Fruit fly (Drosophila melanogaster) whole organism, embryonic: ENCODE data around the gene mxt.

Source experiments
- Adf1 ChIP-seq: fragments of 200-800 bp; sonication (Bioruptor generic); IDR thresholded peaks from 2 replicates; pipeline ENCODE4 v1.3.6; 2022; ENCODE audit warnings: missing biosample characterization, missing genetic modification characterization
- CG10321 ChIP-seq: fragments of 200-800 bp; sonication (Bioruptor generic); IDR thresholded peaks from 2 replicates; pipeline ENCODE4 v1.3.6; 2022; ENCODE audit warnings: missing biosample characterization, missing genetic modification characterization
- CG12236 ChIP-seq: fragments of 200-800 bp; sonication (Bioruptor generic); optimal IDR thresholded peaks from 2 replicates; lab custom pipeline; 2016; ENCODE audit warnings: missing biosample characterization, missing genetic modification characterization
- CG12744 ChIP-seq: fragments of 200-800 bp; sonication (Bioruptor generic); optimal IDR thresholded peaks from 2 replicates; lab custom pipeline; 2016; ENCODE audit warnings: missing biosample characterization, missing genetic modification characterization
- CG13296 ChIP-seq: fragments of 200-800 bp; sonication (Bioruptor generic); optimal IDR thresholded peaks from 3 replicates; lab custom pipeline; 2018; ENCODE audit warnings: missing biosample characterization, mild to moderate bottlenecking, missing genetic modification characterization
- CG15696 ChIP-seq: fragments of 200-800 bp; sonication (Bioruptor generic); optimal IDR thresholded peaks from 2 replicates; lab custom pipeline; 2019; ENCODE audit warnings: missing biosample characterization, mild to moderate bottlenecking, missing genetic modification characterization, moderate library complexity
- CG17829 ChIP-seq: fragments of 200-800 bp; optimal IDR thresholded peaks from 2 replicates; lab custom pipeline; 2019; ENCODE audit warnings: missing biosample characterization, mild to moderate bottlenecking, missing genetic modification characterization, moderate library complexity
- CG1792 ChIP-seq: fragments of 200-800 bp; sonication (Bioruptor generic); optimal IDR thresholded peaks from 2 replicates; lab custom pipeline; 2016; ENCODE audit warnings: missing biosample characterization, missing genetic modification characterization
- CG18764 ChIP-seq: fragments of 200-800 bp; sonication (Bioruptor generic); optimal IDR thresholded peaks from 3 replicates; lab custom pipeline; 2016; ENCODE audit warnings: missing biosample characterization, missing genetic modification characterization
- CG2875 ChIP-seq: fragments of 200-800 bp; sonication (Bioruptor generic); optimal IDR thresholded peaks from 2 replicates; lab custom pipeline; 2017; ENCODE audit warnings: missing biosample characterization, mild to moderate bottlenecking, missing genetic modification characterization, missing genetic modification reagents
- CG30403 ChIP-seq: fragments of 200-800 bp; sonication (Bioruptor generic); optimal IDR thresholded peaks from 3 replicates; lab custom pipeline; 2016; ENCODE audit warnings: missing biosample characterization, missing genetic modification characterization
- CG31365 ChIP-seq: fragments of 200-800 bp; sonication (Bioruptor generic); optimal IDR thresholded peaks from 2 replicates; lab custom pipeline; 2018; ENCODE audit warnings: missing biosample characterization, mild to moderate bottlenecking, missing genetic modification characterization
- CG32767 ChIP-seq: fragments of 200-800 bp; sonication (Bioruptor generic); IDR thresholded peaks from 2 replicates; pipeline ENCODE4 v1.3.6; 2022; ENCODE audit warnings: missing biosample characterization, missing genetic modification characterization
- CG33213 ChIP-seq: fragments of 200-800 bp; sonication (Bioruptor generic); optimal IDR thresholded peaks from 3 replicates; lab custom pipeline; 2016; ENCODE audit warnings: missing biosample characterization, missing genetic modification characterization
- CG6254 ChIP-seq: fragments of 200-800 bp; sonication (Bioruptor generic); optimal IDR thresholded peaks from 3 replicates; lab custom pipeline; 2017; ENCODE audit warnings: mild to moderate bottlenecking, missing biosample characterization, missing genetic modification reagents, missing genetic modification characterization
- CHES-1-like ChIP-seq: fragments of 200-800 bp; sonication (Bioruptor generic); optimal IDR thresholded peaks from 2 replicates; lab custom pipeline; 2016; ENCODE audit warnings: missing biosample characterization, missing genetic modification characterization
- CrebB ChIP-seq: fragments of 200-800 bp; sonication (Bioruptor generic); optimal IDR thresholded peaks from 3 replicates; lab custom pipeline; 2018; ENCODE audit warnings: missing biosample characterization, mild to moderate bottlenecking, missing genetic modification characterization
- Dad ChIP-seq: fragments of 200-800 bp; sonication (Bioruptor generic); optimal IDR thresholded peaks from 3 replicates; lab custom pipeline; 2016; ENCODE audit warnings: missing biosample characterization, missing genetic modification characterization
- Deaf1 ChIP-seq: fragments of 200-800 bp; optimal IDR thresholded peaks from 3 replicates; lab custom pipeline; 2019; ENCODE audit warnings: missing biosample characterization, mild to moderate bottlenecking, missing genetic modification characterization, moderate library complexity
- Dll ChIP-seq: fragments of 200-800 bp; sonication (Bioruptor generic); IDR thresholded peaks from 4 replicates; pipeline ENCODE4 v1.3.6; 2022; ENCODE audit warnings: missing biosample characterization, missing genetic modification characterization; ENCODE audit not compliant: partially characterized antibody
- Gsc ChIP-seq: fragments of 200-800 bp; sonication (Bioruptor generic); IDR thresholded peaks from 2 replicates; pipeline ENCODE4 v1.3.6; 2022; ENCODE audit warnings: missing biosample characterization, missing genetic modification characterization
- HmgD ChIP-seq: fragments of 200-800 bp; sonication (Bioruptor generic); optimal IDR thresholded peaks from 3 replicates; lab custom pipeline; 2016; ENCODE audit warnings: missing biosample characterization, missing genetic modification characterization
- Hmr ChIP-seq: fragments of 200-800 bp; sonication (Bioruptor generic); optimal IDR thresholded peaks from 3 replicates; lab custom pipeline; 2017; ENCODE audit warnings: mild to moderate bottlenecking, missing biosample characterization, missing genetic modification reagents, missing genetic modification characterization
- Hmx ChIP-seq: fragments of 200-800 bp; sonication (Bioruptor generic); optimal IDR thresholded peaks from 2 replicates; lab custom pipeline; 2016; ENCODE audit warnings: missing biosample characterization, missing genetic modification characterization
- Jarid2 ChIP-seq: fragments of 200-800 bp; sonication (Bioruptor generic); optimal IDR thresholded peaks from 3 replicates; lab custom pipeline; 2017; ENCODE audit warnings: mild to moderate bottlenecking, missing biosample characterization, missing genetic modification reagents, missing genetic modification characterization
- MESR4 ChIP-seq: fragments of 200-800 bp; sonication (Bioruptor generic); optimal IDR thresholded peaks from 2 replicates; lab custom pipeline; 2018; ENCODE audit warnings: missing biosample characterization, mild to moderate bottlenecking, missing genetic modification characterization, moderate library complexity
- Myb ChIP-seq: fragments of 200-800 bp; sonication (Bioruptor generic); optimal IDR thresholded peaks from 2 replicates; lab custom pipeline; 2016; ENCODE audit warnings: missing biosample characterization, missing genetic modification characterization
- NC2α ChIP-seq: fragments of 200-800 bp; sonication (Bioruptor generic); optimal IDR thresholded peaks from 2 replicates; lab custom pipeline; 2016; ENCODE audit warnings: missing biosample characterization, missing genetic modification characterization
- Stat92E ChIP-seq, 3 experiments: fragments of >200 bp in 2 of 3; fragments of 200-800 bp in 1 of 3; sonication (Bioruptor generic) in 1 of 3; optimal IDR thresholded peaks; 2 replicates each; lab custom pipeline; 2017 to 2019; ENCODE audit warnings: missing biosample characterization in 3 of 3, missing genetic modification characterization in 3 of 3, mild to moderate bottlenecking in 1 of 3, moderate library complexity in 1 of 3
- caup ChIP-seq: fragments of 200-800 bp; sonication (Bioruptor generic); optimal IDR thresholded peaks from 3 replicates; lab custom pipeline; 2017; ENCODE audit warnings: missing biosample characterization, mild to moderate bottlenecking, missing genetic modification characterization, moderate library complexity; ENCODE audit not compliant: severe bottlenecking
- ci ChIP-seq: fragments of 200-800 bp; sonication (Bioruptor generic); IDR thresholded peaks from 3 replicates; pipeline ENCODE4 v1.3.6; 2022; ENCODE audit warnings: missing biosample characterization, missing genetic modification characterization
- da ChIP-seq: fragments of 200-800 bp; sonication (Bioruptor generic); optimal IDR thresholded peaks from 2 replicates; lab custom pipeline; 2016; ENCODE audit warnings: missing biosample characterization, missing genetic modification characterization
- disco-r ChIP-seq: fragments of 200-800 bp; sonication (Bioruptor generic); optimal IDR thresholded peaks from 2 replicates; lab custom pipeline; 2016; ENCODE audit warnings: missing biosample characterization, missing genetic modification characterization
- esg ChIP-seq: fragments of 200-800 bp; sonication (Bioruptor generic); conservative IDR thresholded peaks from 2 replicates; pipeline ENCODE4 v1.3.6; 2022; ENCODE audit warnings: missing biosample characterization, missing genetic modification characterization
- eve ChIP-seq, 2 experiments: fragments of >200 bp; optimal IDR thresholded peaks; 2 replicates each; lab custom pipeline; 2017; ENCODE audit warnings: missing biosample characterization in 2 of 2, missing genetic modification characterization in 2 of 2
- exex ChIP-seq: fragments of 200-800 bp; sonication (Bioruptor generic); optimal IDR thresholded peaks from 4 replicates; lab custom pipeline; 2018; ENCODE audit warnings: missing biosample characterization, mild to moderate bottlenecking, missing genetic modification characterization, moderate library complexity
- ftz-f1 ChIP-seq: fragments of 200-800 bp; sonication (Bioruptor generic); optimal IDR thresholded peaks from 2 replicates; lab custom pipeline; 2016; ENCODE audit warnings: missing biosample characterization, missing genetic modification characterization
- gcm2 ChIP-seq: fragments of 200-800 bp; sonication (Bioruptor generic); optimal IDR thresholded peaks from 2 replicates; lab custom pipeline; 2016; ENCODE audit warnings: missing biosample characterization, missing genetic modification characterization
- grau ChIP-seq: fragments of 200-800 bp; optimal IDR thresholded peaks from 3 replicates; lab custom pipeline; 2019; ENCODE audit warnings: missing biosample characterization, mild to moderate bottlenecking, missing genetic modification characterization, moderate library complexity
- jigr1 ChIP-seq: fragments of 200-800 bp; sonication (Bioruptor generic); IDR thresholded peaks from 3 replicates; pipeline ENCODE4 v1.3.6; 2022; ENCODE audit warnings: missing biosample characterization, missing genetic modification characterization
- ken ChIP-seq: fragments of 200-800 bp; sonication (Bioruptor generic); IDR thresholded peaks from 3 replicates; pipeline ENCODE4 v1.3.6; 2022; ENCODE audit warnings: missing biosample characterization, missing genetic modification characterization
- nerfin-2 ChIP-seq: fragments of 200-800 bp; sonication (Bioruptor generic); IDR thresholded peaks from 2 replicates; pipeline ENCODE4 v1.3.6; 2022; ENCODE audit warnings: missing biosample characterization, missing genetic modification characterization; ENCODE audit not compliant: partially characterized antibody
- nom ChIP-seq: fragments of 200-800 bp; sonication (Bioruptor generic); optimal IDR thresholded peaks from 2 replicates; lab custom pipeline; 2017; ENCODE audit warnings: missing biosample characterization, missing genetic modification characterization, mild to moderate bottlenecking, moderate library complexity, missing genetic modification reagents
- odd ChIP-seq: fragments of 200-800 bp; sonication (Bioruptor generic); optimal IDR thresholded peaks from 2 replicates; lab custom pipeline; 2017; ENCODE audit warnings: missing biosample characterization, mild to moderate bottlenecking, missing genetic modification characterization
- pho ChIP-seq: fragments of 200-800 bp; sonication (Bioruptor generic); optimal IDR thresholded peaks from 2 replicates; lab custom pipeline; 2016; ENCODE audit warnings: missing biosample characterization, missing genetic modification characterization
- pum ChIP-seq: fragments of 200-800 bp; sonication (Bioruptor generic); optimal IDR thresholded peaks from 2 replicates; lab custom pipeline; 2016; ENCODE audit warnings: missing biosample characterization, missing genetic modification characterization
- rib ChIP-seq: fragments of 200-800 bp; sonication (Bioruptor generic); IDR thresholded peaks from 2 replicates; pipeline ENCODE4 v1.3.6; 2022; ENCODE audit warnings: missing biosample characterization, missing genetic modification characterization
- sd ChIP-seq: fragments of 200-800 bp; sonication (Bioruptor generic); optimal IDR thresholded peaks from 3 replicates; lab custom pipeline; 2018; ENCODE audit warnings: missing biosample characterization, mild to moderate bottlenecking, missing genetic modification characterization, moderate library complexity
- sens ChIP-seq: fragments of 200-800 bp; sonication (Bioruptor generic); peaks from one replicate; lab custom pipeline; 2016; ENCODE audit warnings: missing biosample characterization, missing genetic modification characterization
- shn ChIP-seq: fragments of 200-800 bp; sonication (Bioruptor generic); optimal IDR thresholded peaks from 3 replicates; lab custom pipeline; 2016; ENCODE audit warnings: missing biosample characterization, missing genetic modification characterization
- sr ChIP-seq: fragments of 200-800 bp; sonication (Bioruptor generic); IDR thresholded peaks from 3 replicates; pipeline ENCODE4 v1.3.6; 2022; ENCODE audit warnings: missing biosample characterization, missing genetic modification characterization
- vnd ChIP-seq: fragments of 200-800 bp; sonication (Bioruptor generic); IDR thresholded peaks from 3 replicates; pipeline ENCODE4 v1.3.6; 2022; ENCODE audit warnings: missing biosample characterization, missing genetic modification characterization; ENCODE audit not compliant: partially characterized antibody
- yki ChIP-seq: fragments of >200 bp; optimal IDR thresholded peaks from 3 replicates; lab custom pipeline; 2018
- zf30C ChIP-seq: fragments of 200-800 bp; sonication (Bioruptor generic); optimal IDR thresholded peaks from 3 replicates; lab custom pipeline; 2018; ENCODE audit warnings: missing biosample characterization, mild to moderate bottlenecking, missing genetic modification characterization

Gene mxt

DNA sequence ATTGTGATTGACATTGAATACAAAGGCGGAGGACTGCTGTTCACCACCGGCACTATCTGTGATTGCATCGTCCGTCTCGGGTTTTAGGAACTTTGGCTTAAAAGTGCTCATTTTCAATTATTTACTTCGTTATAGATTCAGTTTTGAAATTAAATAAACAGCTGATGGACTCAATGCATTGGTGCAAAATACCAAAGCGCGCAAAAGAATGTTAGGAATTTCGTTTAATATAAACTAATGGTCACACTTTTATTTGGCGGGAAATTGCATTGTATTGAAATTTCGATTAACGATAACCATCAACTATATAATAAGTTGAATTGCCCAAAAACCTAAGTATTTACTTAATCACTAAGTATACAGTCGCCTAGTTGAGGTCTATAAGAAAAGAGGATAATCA is 29.0 kb downstream of the mxt start, which contains the start of gene CG3225 (continued):
- TF ChIP-seq CG13296 = no peak
- no peak for TF ChIP-seq CG12236
- no peak for TF ChIP-seq HmgD (GFP tag; lab: Kevin White, UChicago)
- no peak for TF ChIP-seq gcm2 (GFP tag; lab: Kevin White, UChicago)
- TF ChIP-seq shn = no peak
- TF ChIP-seq vnd (GFP tag; lab: Robert Waterston, UW) = 0 out of 3 replicates have a peak, but pooled peaks have one; percentile 42
- TF ChIP-seq CG2875 (GFP tag; lab: Kevin White, UChicago) = no peak
- TF ChIP-seq CG32767 (GFP tag; lab: Robert Waterston, UW) = no peak
- TF ChIP-seq zf30C = no peak
- no peak for TF ChIP-seq CG1792 (GFP tag; lab: Kevin White, UChicago)
- no peak for TF ChIP-seq CG6254 (GFP tag; lab: Kevin White, UChicago)
- no peak for TF ChIP-seq odd (GFP tag; lab: Kevin White, UChicago)
- TF ChIP-seq grau (tag; lab: Kevin White, UChicago) = no peak
- no peak for TF ChIP-seq Hmr
- peak; percentile 39 for TF ChIP-seq MESR4
- TF ChIP-seq eve (GFP tag; optimal IDR thresholded peaks at IDR 0.05; lab: Kevin White, UChicago) = no peak
- TF ChIP-seq ci (GFP tag; lab: Robert Waterston, UW) = no peak
- TF ChIP-seq Dad (GFP tag; lab: Kevin White, UChicago) = no peak
- TF ChIP-seq pum (GFP tag; lab: Kevin White, UChicago) = no peak
- TF ChIP-seq Adf1 (GFP tag; lab: Robert Waterston, UW) = no peak
- no peak for TF ChIP-seq Dll (GFP tag; lab: Robert Waterston, UW)
- TF ChIP-seq Hmx (GFP tag; lab: Kevin White, UChicago) = no peak
- no peak for TF ChIP-seq exex
- no peak for TF ChIP-seq ftz-f1 (GFP tag; lab: Kevin White, UChicago)
- no peak for TF ChIP-seq CrebB (tag; lab: Kevin White, UChicago)
- no peak for TF ChIP-seq disco-r
- TF ChIP-seq Gsc (GFP tag; lab: Robert Waterston, UW) = no peak
- no peak for TF ChIP-seq Jarid2 (GFP tag; lab: Kevin White, UChicago)
- no peak for TF ChIP-seq esg (GFP tag; lab: Robert Waterston, UW)
- no peak for TF ChIP-seq CG31365
- TF ChIP-seq jigr1 (GFP tag; lab: Robert Waterston, UW) = no peak
- no peak for TF ChIP-seq caup (GFP tag; lab: Kevin White, UChicago)
- no peak for TF ChIP-seq CG15696
- no peak for TF ChIP-seq rib (GFP tag; lab: Robert Waterston, UW)
- no peak for TF ChIP-seq CG10321 (GFP tag; lab: Robert Waterston, UW)
- peak; percentile 16 for TF ChIP-seq CG17829
- TF ChIP-seq CG12744 = no peak
- TF ChIP-seq Myb = peak; percentile 89
- TF ChIP-seq Deaf1 (tag; lab: Kevin White, UChicago) = no peak
- TF ChIP-seq CG33213 (GFP tag; lab: Kevin White, UChicago) = no peak
- TF ChIP-seq Stat92E (GFP tag; optimal IDR thresholded peaks at IDR 0.05; lab: Kevin White, UChicago) = no peak
- no peak for TF ChIP-seq nom (GFP tag; lab: Kevin White, UChicago)
- TF ChIP-seq sens (GFP tag; lab: Kevin White, UChicago) = no peak

DNA sequence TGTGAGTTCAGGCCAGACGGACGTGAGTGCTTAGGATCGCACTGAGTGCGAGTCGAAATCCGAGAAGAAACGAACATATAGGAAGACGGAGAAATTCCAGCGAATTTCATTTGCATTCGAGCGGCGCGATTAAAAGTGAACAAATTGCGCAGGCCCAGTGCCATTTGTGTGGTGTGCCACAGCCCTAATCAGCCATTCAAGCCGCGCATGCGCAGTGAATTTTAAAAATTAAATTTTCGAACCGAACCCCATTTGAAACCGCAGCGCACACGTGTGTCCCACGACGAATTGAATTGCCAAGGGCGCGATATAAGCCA is 34.1 kb downstream of the mxt start:
- TF ChIP-seq sr (GFP tag; lab: Robert Waterston, UW) = 0 out of 3 replicates have a peak, but pooled peaks have one; percentile 3
- peak; percentile 48 for TF ChIP-seq CG18764 (GFP tag; lab: Kevin White, UChicago)
- TF ChIP-seq sens (GFP tag; lab: Kevin White, UChicago) = peak; percentile 40
- TF ChIP-seq CHES-1-like (GFP tag; lab: Kevin White, UChicago) = no peak
- peak; percentile 22 for TF ChIP-seq da (GFP tag; lab: Kevin White, UChicago)
- TF ChIP-seq pho (GFP tag; lab: Kevin White, UChicago) = no peak
- TF ChIP-seq yki = no peak
- TF ChIP-seq ken (GFP tag; lab: Robert Waterston, UW) = 0 out of 3 replicates have a peak, but pooled peaks have one; percentile 14
- TF ChIP-seq sd (tag; lab: Kevin White, UChicago) = peak; percentile 60
- no peak for TF ChIP-seq CG30403
- no peak for TF ChIP-seq CG32767 (GFP tag; lab: Robert Waterston, UW)
- TF ChIP-seq nerfin-2 = no peak
- TF ChIP-seq NC2α (GFP tag; lab: Kevin White, UChicago) = no peak
